Worm (Caenorhabditis elegans) whole organism, young adult: Measurements from ENCODE around the gene C09G9.1.

ENCODE experiments used
- B0261.1 ChIP-seq: sonication (generic microtip); optimal IDR thresholded peaks from 2 replicates; lab custom pipeline; 2016; ENCODE audit warnings: mild to moderate bottlenecking, missing genetic modification characterization, moderate library complexity, missing compliant biosample characterization
- F10E7.11 ChIP-seq: sonication (generic microtip); optimal IDR thresholded peaks from 2 replicates; lab custom pipeline; 2017; ENCODE audit warnings: mild to moderate bottlenecking, missing genetic modification characterization, moderate library complexity, missing compliant biosample characterization
- F57A8.1 ChIP-seq: fragments of 200-800 bp; sonication (Bioruptor generic); optimal IDR thresholded peaks from 2 replicates; lab custom pipeline; 2018; ENCODE audit warnings: mild to moderate bottlenecking, missing genetic modification characterization, moderate library complexity, missing compliant biosample characterization
- T07F8.4 ChIP-seq: sonication (generic microtip); optimal IDR thresholded peaks from 2 replicates; lab custom pipeline; 2016; ENCODE audit warnings: mild to moderate bottlenecking, missing genetic modification characterization, moderate library complexity, missing compliant biosample characterization
- T26A5.8 ChIP-seq: sonication (generic microtip); optimal IDR thresholded peaks from 2 replicates; lab custom pipeline; 2016; ENCODE audit warnings: missing genetic modification characterization, missing compliant biosample characterization
- Y53F4B.3 ChIP-seq: fragments of 200-800 bp; sonication (Bioruptor generic); IDR thresholded peaks from 2 replicates; pipeline ENCODE4 v1.3.6; 2022; ENCODE audit warnings: missing genetic modification reagents, missing genetic modification characterization, missing compliant biosample characterization
- Y79H2A.3 ChIP-seq: fragments of 200-800 bp; sonication (Bioruptor generic); conservative IDR thresholded peaks from 2 replicates; pipeline ENCODE4 v1.3.6; 2022; ENCODE audit warnings: missing genetic modification reagents, missing genetic modification characterization, missing compliant biosample characterization
- akir-1 ChIP-seq: fragments of 200-800 bp; sonication (Bioruptor generic); optimal IDR thresholded peaks from 2 replicates; lab custom pipeline; 2018; ENCODE audit warnings: mild to moderate bottlenecking, missing genetic modification characterization, moderate library complexity, missing compliant biosample characterization
- aptf-3 ChIP-seq: fragments of 200-800 bp; sonication (Bioruptor generic); IDR thresholded peaks from 2 replicates; pipeline ENCODE4 v1.3.6; 2022; ENCODE audit warnings: missing genetic modification characterization, missing compliant biosample characterization
- attf-5 ChIP-seq: fragments of 200-800 bp; sonication (Bioruptor generic); optimal IDR thresholded peaks from 2 replicates; lab custom pipeline; 2018; ENCODE audit warnings: mild to moderate bottlenecking, missing genetic modification characterization, missing compliant biosample characterization
- attf-6 ChIP-seq: fragments of 200-800 bp; sonication (Bioruptor generic); IDR thresholded peaks from 2 replicates; pipeline ENCODE4 v1.3.6; 2022; ENCODE audit warnings: missing genetic modification reagents, missing genetic modification characterization, missing compliant biosample characterization
- dox-1 ChIP-seq: fragments of 200-800 bp; sonication (Bioruptor generic); IDR thresholded peaks from 2 replicates; pipeline ENCODE4 v1.3.6; 2022; ENCODE audit warnings: missing genetic modification reagents, missing genetic modification characterization, missing compliant biosample characterization
- dpl-1 ChIP-seq: fragments of 150-350 bp; optimal IDR thresholded peaks from 2 replicates; lab custom pipeline; 2014; ENCODE audit warnings: missing biosample characterization, missing genetic modification reagents, missing genetic modification characterization
- egrh-3 ChIP-seq: fragments of 200-800 bp; sonication (Bioruptor generic); IDR thresholded peaks from 2 replicates; pipeline ENCODE4 v1.3.6; 2022; ENCODE audit warnings: missing genetic modification reagents, missing genetic modification characterization, missing compliant biosample characterization
- ekl-4 ChIP-seq: fragments of 200-800 bp; sonication (Bioruptor generic); IDR thresholded peaks from 2 replicates; pipeline ENCODE4 v1.3.6; 2022; ENCODE audit warnings: missing genetic modification reagents, missing genetic modification characterization, missing compliant biosample characterization
- hlh-12 ChIP-seq: sonication (generic microtip); optimal IDR thresholded peaks from 2 replicates; lab custom pipeline; 2016; ENCODE audit warnings: missing genetic modification characterization, missing compliant biosample characterization
- hrde-1 ChIP-seq: sonication (generic microtip); optimal IDR thresholded peaks from 2 replicates; lab custom pipeline; 2016; ENCODE audit warnings: missing genetic modification characterization, mild to moderate bottlenecking, missing compliant biosample characterization, moderate library complexity, missing genotype, missing genetic modification reagents, borderline replicate concordance
- hsf-1 ChIP-seq: fragments of 200-800 bp; sonication (Bioruptor generic); IDR thresholded peaks from 2 replicates; pipeline ENCODE4 v1.3.6; 2022; ENCODE audit warnings: missing genetic modification reagents, missing genetic modification characterization, missing compliant biosample characterization
- lag-1 ChIP-seq: fragments of 200-800 bp; sonication (Bioruptor generic); IDR thresholded peaks from 2 replicates; pipeline ENCODE4 v1.3.6; 2022; ENCODE audit warnings: missing genetic modification reagents, missing genetic modification characterization, missing compliant biosample characterization
- madf-10 ChIP-seq: sonication (generic microtip); optimal IDR thresholded peaks from 2 replicates; lab custom pipeline; 2016; ENCODE audit warnings: mild to moderate bottlenecking, missing genetic modification characterization, missing compliant biosample characterization
- madf-8 ChIP-seq: fragments of 200-800 bp; sonication (Bioruptor generic); conservative IDR thresholded peaks from 2 replicates; pipeline ENCODE4 v1.3.6; 2022; ENCODE audit warnings: missing genetic modification reagents, missing genetic modification characterization, missing compliant biosample characterization
- mcd-1 ChIP-seq: fragments of 200-800 bp; sonication (Bioruptor generic); IDR thresholded peaks from 2 replicates; pipeline ENCODE4 v1.3.6; 2022; ENCODE audit warnings: missing genetic modification reagents, missing genetic modification characterization, missing compliant biosample characterization
- nhr-27 ChIP-seq: fragments of 200-800 bp; sonication (Bioruptor generic); optimal IDR thresholded peaks from 2 replicates; lab custom pipeline; 2018; ENCODE audit warnings: mild to moderate bottlenecking, missing genetic modification characterization, moderate library complexity, missing compliant biosample characterization
- rcor-1 ChIP-seq: fragments of 200-800 bp; sonication (Bioruptor generic); IDR thresholded peaks from 2 replicates; pipeline ENCODE4 v1.3.6; 2022; ENCODE audit warnings: missing genetic modification reagents, missing genetic modification characterization, missing compliant biosample characterization
- rec-8 ChIP-seq, 2 experiments: sonication (generic microtip); optimal IDR thresholded peaks; 2 replicates each; lab custom pipeline; 2016; ENCODE audit warnings: mild to moderate bottlenecking in 2 of 2, missing genetic modification characterization in 2 of 2, missing genetic modification reagents in 2 of 2, missing genotype in 2 of 2, missing biosample characterization in 1 of 2, missing compliant biosample characterization in 1 of 2, moderate library complexity in 1 of 2
- sdz-38 ChIP-seq: sonication (generic microtip); optimal IDR thresholded peaks from 2 replicates; lab custom pipeline; 2016; ENCODE audit warnings: missing genotype, missing genetic modification characterization, missing compliant biosample characterization
- snpc-1.1 ChIP-seq: sonication (generic microtip); optimal IDR thresholded peaks from 2 replicates; lab custom pipeline; 2017; ENCODE audit warnings: missing genetic modification characterization, mild to moderate bottlenecking, missing compliant biosample characterization, antibody characterized with exemption, moderate library complexity, missing genotype, missing genetic modification reagents; ENCODE audit not compliant: insufficient read depth
- somi-1 ChIP-seq: fragments of 200-800 bp; sonication (Bioruptor generic); optimal IDR thresholded peaks from 2 replicates; lab custom pipeline; 2018; ENCODE audit warnings: mild to moderate bottlenecking, missing genetic modification characterization, missing compliant biosample characterization
- tbx-9 ChIP-seq: sonication (generic microtip); optimal IDR thresholded peaks from 2 replicates; lab custom pipeline; 2016; ENCODE audit warnings: borderline replicate concordance, missing genetic modification characterization, inconsistent platforms, missing compliant biosample characterization
- zfh-2 ChIP-seq: fragments of 200-800 bp; sonication (Bioruptor generic); conservative IDR thresholded peaks from 2 replicates; pipeline ENCODE4 v1.3.6; 2022; ENCODE audit warnings: missing genetic modification reagents, missing genetic modification characterization, missing compliant biosample characterization
- ztf-22 ChIP-seq: fragments of 200-800 bp; sonication (Bioruptor generic); optimal IDR thresholded peaks from 2 replicates; lab custom pipeline; 2018; ENCODE audit warnings: mild to moderate bottlenecking, missing genetic modification characterization, moderate library complexity, missing compliant biosample characterization
- ztf-25 ChIP-seq: fragments of 200-800 bp; sonication (Bioruptor generic); IDR thresholded peaks from 2 replicates; pipeline ENCODE4 v1.3.6; 2022; ENCODE audit warnings: missing genetic modification reagents, missing genetic modification characterization, missing compliant biosample characterization

C09G9.1 gene

DNA sequence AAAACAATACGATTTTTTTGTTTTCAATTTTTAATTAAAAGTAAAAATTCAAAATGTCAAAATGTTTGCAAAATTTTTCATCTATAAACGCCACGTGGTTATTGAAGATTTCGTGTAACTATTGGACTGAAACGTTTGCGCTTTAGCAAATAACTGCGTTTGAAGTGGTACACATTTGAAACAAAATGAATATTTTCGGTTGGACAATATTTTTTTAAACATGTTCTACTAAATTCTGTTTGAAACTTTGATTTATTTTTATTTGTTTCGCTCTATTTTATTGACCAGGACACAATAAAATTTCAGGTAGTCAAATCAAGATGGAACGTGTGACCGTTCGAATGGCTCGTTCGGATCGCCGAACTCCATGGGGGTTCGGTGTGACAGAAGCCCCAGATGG lies 13.1 kb downstream of the C09G9.1 start, which contains the start of gene alp-1:
Gene alp-1 (plus strand): TSS at position 301 of the 400 bp plus-strand sequence.
- no peak for TF ChIP-seq sdz-38
- no peak for TF ChIP-seq ztf-22 (GFP tag; lab: Kevin White, UChicago)
- TF ChIP-seq snpc-1.1 (tag; lab: Kevin White, UChicago): no peak
- TF ChIP-seq mcd-1 (GFP tag; lab: Robert Waterston, UW): no peak
- TF ChIP-seq rcor-1: no peak
- TF ChIP-seq nhr-27 (tag; lab: Kevin White, UChicago): no peak
- TF ChIP-seq dox-1 (GFP tag; lab: Robert Waterston, UW): no peak
- TF ChIP-seq rec-8 (tag; optimal IDR thresholded peaks at IDR 0.05; lab: Kevin White, UChicago): no peak
- TF ChIP-seq attf-6 (GFP tag; lab: Robert Waterston, UW): no peak
- TF ChIP-seq T26A5.8 (tag; lab: Kevin White, UChicago): no peak
- TF ChIP-seq lag-1 (GFP tag; lab: Robert Waterston, UW): no peak
- TF ChIP-seq Y53F4B.3: no peak
- TF ChIP-seq hrde-1: no peak
- no peak for TF ChIP-seq ztf-25

ce11 chrIV:8850807-8851206 lies 14.5 kb downstream of the C09G9.1 start:
- TF ChIP-seq B0261.1 (tag; lab: Kevin White, UChicago) (no peak), attf-5 (no peak), ztf-22 (GFP tag; lab: Kevin White, UChicago) (no peak), aptf-3 (GFP tag; lab: Robert Waterston, UW) (no peak), T07F8.4 (tag; lab: Kevin White, UChicago) (no peak), somi-1 (GFP tag; lab: Kevin White, UChicago) (no peak), hlh-12 (tag; lab: Kevin White, UChicago) (no peak), hsf-1 (GFP tag; lab: Robert Waterston, UW) (no peak), egrh-3 (peak; percentile 75; the same call in 1 of the 2 replicates), ekl-4 (GFP tag; lab: Robert Waterston, UW) (peak; percentile 31; the same call in 1 of the 2 replicates), zfh-2 (GFP tag; lab: Robert Waterston, UW) (peak; percentile 87), dpl-1 (GFP tag; lab: Kevin White, UChicago) (no peak)

- no peak for TF ChIP-seq dpl-1 (GFP tag; lab: Kevin White, UChicago)
- TF ChIP-seq egrh-3: peak; percentile 35; the same call in 1 of the 2 replicates
- TF ChIP-seq hlh-12 (tag; lab: Kevin White, UChicago): no peak
- no peak for TF ChIP-seq madf-8
- peak; percentile 83 for TF ChIP-seq zfh-2 (GFP tag; lab: Robert Waterston, UW)
- TF ChIP-seq Y79H2A.3 (GFP tag; lab: Robert Waterston, UW): no peak
- TF ChIP-seq, all 124 proteins: peak for 2
Measured at ce11 chrIV:8848983-8849382, 16.3 kb downstream of the C09G9.1 start.

DNA sequence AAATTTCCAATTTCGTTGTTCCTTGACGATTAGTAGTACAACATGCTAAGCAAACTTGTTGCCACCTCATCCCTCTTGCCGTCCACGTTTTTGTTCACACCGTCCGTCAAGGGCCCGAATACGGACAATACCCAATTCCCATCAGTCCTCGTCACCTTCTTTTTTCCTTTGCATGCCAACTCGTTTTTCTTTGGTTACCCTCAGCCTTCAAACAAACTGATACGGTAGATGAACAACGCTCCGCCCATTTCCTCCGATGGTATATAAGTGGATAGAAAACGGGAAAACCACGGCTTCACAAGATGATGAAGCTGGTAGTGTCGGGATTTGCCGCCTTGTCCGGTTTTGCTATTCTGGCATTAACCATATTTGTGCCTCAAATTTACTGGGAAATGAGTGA lies 17.4 kb downstream of the C09G9.1 start, which contains the start of gene col-118:
Gene col-118 (plus strand): TSS at position 301 of the 400 bp plus-strand sequence.
- TF ChIP-seq rcor-1 (no peak), akir-1 (GFP tag; lab: Kevin White, UChicago) (no peak), F57A8.1 (GFP tag; lab: Kevin White, UChicago) (no peak), tbx-9 (tag; lab: Kevin White, UChicago) (no peak), F10E7.11 (tag; lab: Kevin White, UChicago) (no peak), madf-10 (no peak)
